Worm (Caenorhabditis elegans): Measurements from ENCODE around the gene nhr-46.

The nhr-46 gene

ce11 chrIV:5799577-5799976 is 41.9 kb upstream of the nhr-46 start:
- TF ChIP-seq attf-6 (GFP tag; IDR thresholded peaks at IDR 0.05) (no peak), let-607 (tag; optimal IDR thresholded peaks at IDR 0.05) (no peak), egrh-3 (GFP tag; IDR thresholded peaks at IDR 0.05) (no peak), cebp-2 (GFP tag; IDR thresholded peaks at IDR 0.05) (no peak), mel-28 (tag; optimal IDR thresholded peaks at IDR 0.05; ENCODE audit: borderline replicate concordance) (no peak), F22D6.2 (tag; optimal IDR thresholded peaks at IDR 0.05) (no peak), Y79H2A.3 (GFP tag; conservative IDR thresholded peaks at IDR 0.05) (no peak), tbx-9 (tag; optimal IDR thresholded peaks at IDR 0.05; ENCODE audit: borderline replicate concordance) (no peak), F55B11.4 (tag; optimal IDR thresholded peaks at IDR 0.05; ENCODE audit: borderline replicate concordance, insufficient read depth) (no peak), ceh-100 (GFP tag; IDR thresholded peaks at IDR 0.05) (no peak), Y95B8A.8 (GFP tag; IDR thresholded peaks at IDR 0.05) (no peak), T07F8.4 (tag; optimal IDR thresholded peaks at IDR 0.05) (no peak), chd-7 (tag; optimal IDR thresholded peaks at IDR 0.05) (no peak)

- TF ChIP-seq pha-4 (tag; optimal IDR thresholded peaks at IDR 0.05) = no peak
- no peak for TF ChIP-seq mes-4 (tag; optimal IDR thresholded peaks at IDR 0.05)
- no peak for TF ChIP-seq aptf-2 (GFP tag; conservative IDR thresholded peaks at IDR 0.05)
- TF ChIP-seq repo-1 (tag; optimal IDR thresholded peaks at IDR 0.05) = no peak
- TF ChIP-seq ceh-91 (GFP tag; IDR thresholded peaks at IDR 0.05) = no peak
- no peak for TF ChIP-seq hlh-12 (tag; optimal IDR thresholded peaks at IDR 0.05)
- TF ChIP-seq dpff-1 (tag; optimal IDR thresholded peaks at IDR 0.05) = no peak
- TF ChIP-seq lsl-1 (GFP tag; optimal IDR thresholded peaks at IDR 0.05) = no peak
- no peak for TF ChIP-seq rcor-1 (GFP tag; IDR thresholded peaks at IDR 0.05)
- TF ChIP-seq lag-1 (GFP tag; IDR thresholded peaks at IDR 0.05) = no peak
- TF ChIP-seq egl-18 (GFP tag; IDR thresholded peaks at IDR 0.05) = no peak
- no peak for TF ChIP-seq somi-1 (GFP tag; optimal IDR thresholded peaks at IDR 0.05)
These were observed 39.5 kb upstream of the nhr-46 start, which contains the start of gene C31H1.1 for ce11 chrIV:5797153-5797552. TSS of gene C31H1.1 (plus strand) at chrIV:5797453.

ce11 chrIV:5796694-5797093 is 39.0 kb upstream of the nhr-46 start, which contains the start of gene C31H1.5:
TSS of gene C31H1.5 (minus strand) at chrIV:5796794.
- no peak for TF ChIP-seq ama-1 (optimal IDR thresholded peaks at IDR 0.05)
- TF ChIP-seq ama-1 (GFP tag; optimal IDR thresholded peaks at IDR 0.05) = no peak
- no peak for TF ChIP-seq ztf-6 (GFP tag; IDR thresholded peaks at IDR 0.05)
- TF ChIP-seq tlf-1 (GFP tag; optimal IDR thresholded peaks at IDR 0.05) = no peak
- TF ChIP-seq F55B11.4 (tag; optimal IDR thresholded peaks at IDR 0.05; ENCODE audit: borderline replicate concordance, insufficient read depth) = no peak
- TF ChIP-seq cebp-2 (GFP tag; IDR thresholded peaks at IDR 0.05) = no peak
- TF ChIP-seq F10E7.11 (tag; optimal IDR thresholded peaks at IDR 0.05) = no peak
- TF ChIP-seq bed-1 (GFP tag; IDR thresholded peaks at IDR 0.05) = no peak
- TF ChIP-seq sea-2 (GFP tag; IDR thresholded peaks at IDR 0.05) = no peak
- no peak for TF ChIP-seq Y95B8A.8 (GFP tag; IDR thresholded peaks at IDR 0.05)
- TF ChIP-seq dpl-1 (GFP tag; optimal IDR thresholded peaks at IDR 0.05) = no peak
- TF ChIP-seq madf-10 (tag; optimal IDR thresholded peaks at IDR 0.05) = no peak
- TF ChIP-seq lsy-27 (tag; optimal IDR thresholded peaks at IDR 0.05; ENCODE audit: borderline replicate concordance, insufficient read depth) = no peak
- no peak for TF ChIP-seq nhr-80 (tag; optimal IDR thresholded peaks at IDR 0.05)
- no peak for TF ChIP-seq nfya-1 (tag; optimal IDR thresholded peaks at IDR 0.05; ENCODE audit: borderline replicate concordance, insufficient read depth)

All from whole organism, young adult.